Fruit fly (Drosophila melanogaster) whole organism, embryonic: ENCODE results near the gene Gbs-70E.

Experiments used
- Antp ChIP-seq: fragments of 200-800 bp; sonication (Bioruptor generic); optimal IDR thresholded peaks from 3 replicates; lab custom pipeline; 2016; ENCODE audit warnings: missing biosample characterization, missing genetic modification characterization
- Atf6 ChIP-seq: fragments of 200-800 bp; sonication (Bioruptor generic); IDR thresholded peaks from 2 replicates; pipeline ENCODE4 v1.3.6; 2022; ENCODE audit warnings: missing biosample characterization, missing genetic modification characterization
- CG10147 ChIP-seq: fragments of 200-800 bp; sonication (Bioruptor generic); optimal IDR thresholded peaks from 2 replicates; lab custom pipeline; 2019; ENCODE audit warnings: missing biosample characterization, mild to moderate bottlenecking, missing genetic modification characterization, moderate library complexity
- CG11093 ChIP-seq: fragments of 200-800 bp; sonication (Bioruptor generic); IDR thresholded peaks from 3 replicates; pipeline ENCODE4 v1.3.6; 2022; ENCODE audit warnings: missing biosample characterization, missing genetic modification characterization
- CG11696 ChIP-seq: fragments of 200-800 bp; sonication (Bioruptor generic); IDR thresholded peaks from 2 replicates; pipeline ENCODE4 v1.3.6; 2022; ENCODE audit warnings: missing biosample characterization, missing genetic modification characterization
- CG12236 ChIP-seq: fragments of 200-800 bp; sonication (Bioruptor generic); optimal IDR thresholded peaks from 2 replicates; lab custom pipeline; 2016; ENCODE audit warnings: missing biosample characterization, missing genetic modification characterization
- CG12299 ChIP-seq: fragments of 200-800 bp; sonication (Bioruptor generic); optimal IDR thresholded peaks from 2 replicates; lab custom pipeline; 2018; ENCODE audit warnings: missing biosample characterization, mild to moderate bottlenecking, missing genetic modification characterization
- CG13624 ChIP-seq: fragments of 200-800 bp; sonication (Bioruptor generic); optimal IDR thresholded peaks from 2 replicates; lab custom pipeline; 2016; ENCODE audit warnings: missing biosample characterization, missing genetic modification characterization
- CG14441 ChIP-seq: fragments of 200-800 bp; sonication (Bioruptor generic); IDR thresholded peaks from 2 replicates; pipeline ENCODE4 v1.3.6; 2022; ENCODE audit warnings: missing biosample characterization, missing genetic modification characterization
- CG1792 ChIP-seq: fragments of 200-800 bp; sonication (Bioruptor generic); optimal IDR thresholded peaks from 2 replicates; lab custom pipeline; 2016; ENCODE audit warnings: missing biosample characterization, missing genetic modification characterization
- CG18619 ChIP-seq: fragments of 200-800 bp; sonication (Bioruptor generic); optimal IDR thresholded peaks from 3 replicates; lab custom pipeline; 2017; ENCODE audit warnings: missing biosample characterization, mild to moderate bottlenecking, missing genetic modification characterization
- CG30403 ChIP-seq: fragments of 200-800 bp; sonication (Bioruptor generic); optimal IDR thresholded peaks from 3 replicates; lab custom pipeline; 2016; ENCODE audit warnings: missing biosample characterization, missing genetic modification characterization
- CG32767 ChIP-seq: fragments of 200-800 bp; sonication (Bioruptor generic); IDR thresholded peaks from 2 replicates; pipeline ENCODE4 v1.3.6; 2022; ENCODE audit warnings: missing biosample characterization, missing genetic modification characterization
- CG3726 ChIP-seq: fragments of 200-800 bp; sonication (Bioruptor generic); IDR thresholded peaks from 3 replicates; pipeline ENCODE4, ENCODE4 v1.3.6; 2022; ENCODE audit warnings: missing biosample characterization, missing genetic modification characterization
- CG43689 ChIP-seq: fragments of 200-800 bp; sonication (Bioruptor generic); IDR thresholded peaks from 2 replicates; pipeline ENCODE4 v1.3.6; 2022; ENCODE audit warnings: missing biosample characterization, missing genetic modification characterization
- CG7928 ChIP-seq: fragments of 200-800 bp; sonication (Bioruptor generic); optimal IDR thresholded peaks from 2 replicates; lab custom pipeline; 2017; ENCODE audit warnings: missing biosample characterization, mild to moderate bottlenecking, missing genetic modification characterization
- CG8290 ChIP-seq, 3 experiments: fragments of 200-800 bp; sonication (Bioruptor generic); optimal IDR thresholded peaks; 2 replicates each; lab custom pipeline; 2016 to 2019; ENCODE audit warnings: missing biosample characterization in 3 of 3, missing genetic modification characterization in 3 of 3, mild to moderate bottlenecking in 2 of 3, moderate library complexity in 1 of 3
- CG9609 ChIP-seq: fragments of 200-800 bp; sonication (Bioruptor generic); optimal IDR thresholded peaks from 3 replicates; lab custom pipeline; 2016; ENCODE audit warnings: missing biosample characterization, missing genetic modification characterization
- Doc3 ChIP-seq: fragments of 200-800 bp; sonication (Bioruptor generic); IDR thresholded peaks from 3 replicates; pipeline ENCODE4 v1.3.6; 2022; ENCODE audit warnings: missing biosample characterization, missing genetic modification characterization; ENCODE audit not compliant: partially characterized antibody
- Drgx ChIP-seq: fragments of 200-800 bp; sonication (Bioruptor generic); IDR thresholded peaks from 2 replicates; pipeline ENCODE4 v1.3.6; 2022; ENCODE audit warnings: missing biosample characterization, missing genetic modification characterization
- E2f2 ChIP-seq: fragments of 200-800 bp; sonication (Bioruptor generic); IDR thresholded peaks from 2 replicates; pipeline ENCODE4 v1.3.6; 2022; ENCODE audit warnings: missing biosample characterization, missing genetic modification characterization
- Eip74EF ChIP-seq, 2 experiments: fragments of 200-800 bp in 1 of 2; fragments of >200 bp in 1 of 2; sonication (Bioruptor generic) in 1 of 2; optimal IDR thresholded peaks; 2 replicates each; lab custom pipeline; 2017 to 2019; ENCODE audit warnings: missing biosample characterization in 2 of 2, missing genetic modification characterization in 2 of 2, mild to moderate bottlenecking in 1 of 2, moderate library complexity in 1 of 2
- NK7.1 ChIP-seq: fragments of 200-800 bp; sonication (Bioruptor generic); optimal IDR thresholded peaks from 3 replicates; lab custom pipeline; 2016; ENCODE audit warnings: missing biosample characterization, missing genetic modification characterization
- Pdp1 ChIP-seq, 2 experiments: fragments of 200-800 bp; sonication (Bioruptor generic); optimal IDR thresholded peaks; 3 replicates each; lab custom pipeline; 2016; ENCODE audit warnings: missing biosample characterization in 2 of 2, missing genetic modification characterization in 2 of 2, mild to moderate bottlenecking in 1 of 2, moderate library complexity in 1 of 2
- Taf1 ChIP-seq: fragments of 200-800 bp; sonication (Bioruptor generic); IDR thresholded peaks from 2 replicates; pipeline ENCODE4 v1.3.6; 2022; ENCODE audit warnings: missing biosample characterization, missing genetic modification characterization
- bowl ChIP-seq: fragments of 200-800 bp; sonication (Bioruptor generic); IDR thresholded peaks from 2 replicates; pipeline ENCODE4 v1.3.6; 2022; ENCODE audit warnings: missing biosample characterization, missing genetic modification characterization
- br ChIP-seq: fragments of >200 bp; optimal IDR thresholded peaks from 2 replicates; lab custom pipeline; 2017
- cato ChIP-seq: fragments of 200-800 bp; sonication (Bioruptor generic); optimal IDR thresholded peaks from 2 replicates; lab custom pipeline; 2016; ENCODE audit warnings: missing biosample characterization, missing genetic modification characterization, borderline replicate concordance
- ci ChIP-seq: fragments of 200-800 bp; sonication (Bioruptor generic); IDR thresholded peaks from 3 replicates; pipeline ENCODE4 v1.3.6; 2022; ENCODE audit warnings: missing biosample characterization, missing genetic modification characterization
- dpn ChIP-seq, 2 experiments: fragments of 200-800 bp; sonication (Bioruptor generic); optimal IDR thresholded peaks; 3 replicates each; lab custom pipeline; 2016; ENCODE audit warnings: missing biosample characterization in 2 of 2, missing genetic modification characterization in 2 of 2
- dysf ChIP-seq: fragments of 200-800 bp; sonication (Bioruptor generic); IDR thresholded peaks from 3 replicates; pipeline ENCODE4 v1.3.6; 2022; ENCODE audit warnings: missing biosample characterization, missing genetic modification characterization
- ftz-f1 ChIP-seq: fragments of 200-800 bp; sonication (Bioruptor generic); optimal IDR thresholded peaks from 2 replicates; lab custom pipeline; 2016; ENCODE audit warnings: missing biosample characterization, missing genetic modification characterization
- grn ChIP-seq: fragments of 200-800 bp; sonication (Bioruptor generic); optimal IDR thresholded peaks from 3 replicates; lab custom pipeline; 2017; ENCODE audit warnings: missing biosample characterization, missing genetic modification characterization
- hkb ChIP-seq, 2 experiments: fragments of 200-800 bp in 1 of 2; fragments of >200 bp in 1 of 2; sonication (Bioruptor generic) in 1 of 2; IDR thresholded peaks in 1 of 2; optimal IDR thresholded peaks in 1 of 2; 2 replicates each; pipeline versions ENCODE4 v1.3.6 to Lab custom; 2017 to 2022; ENCODE audit warnings: missing biosample characterization in 1 of 2, missing genetic modification characterization in 1 of 2
- inv ChIP-seq: fragments of 200-800 bp; sonication (Bioruptor generic); IDR thresholded peaks from 2 replicates; pipeline ENCODE4 v1.3.6; 2022; ENCODE audit warnings: missing biosample characterization, missing genetic modification characterization; ENCODE audit not compliant: partially characterized antibody
- jumu ChIP-seq: fragments of 200-800 bp; sonication (Bioruptor generic); optimal IDR thresholded peaks from 3 replicates; lab custom pipeline; 2016; ENCODE audit warnings: missing biosample characterization, missing genetic modification characterization
- kni ChIP-seq: fragments of 200-800 bp; sonication (Bioruptor generic); optimal IDR thresholded peaks from 3 replicates; lab custom pipeline; 2017; ENCODE audit warnings: mild to moderate bottlenecking, missing biosample characterization, missing genetic modification reagents, missing genetic modification characterization
- lmd ChIP-seq: fragments of 200-800 bp; sonication (Bioruptor generic); IDR thresholded peaks from 2 replicates; pipeline ENCODE4 v1.3.6; 2022; ENCODE audit warnings: missing biosample characterization, missing genetic modification characterization
- lov ChIP-seq, 2 experiments: fragments of 200-800 bp in 1 of 2; fragments of >200 bp in 1 of 2; sonication (Bioruptor generic) in 1 of 2; IDR thresholded peaks in 1 of 2; optimal IDR thresholded peaks in 1 of 2; 2 replicates in 1 of 2; 3 replicates in 1 of 2; pipeline versions ENCODE4 v1.3.6 to Lab custom; 2017 to 2022; ENCODE audit warnings: missing biosample characterization in 1 of 2, missing genetic modification characterization in 1 of 2
- otp ChIP-seq: fragments of 200-800 bp; sonication (Bioruptor generic); IDR thresholded peaks from 3 replicates; pipeline ENCODE4, ENCODE4 v1.3.6; 2022; ENCODE audit warnings: missing biosample characterization, missing genetic modification characterization
- pros ChIP-seq: fragments of 200-800 bp; sonication (Bioruptor generic); optimal IDR thresholded peaks from 3 replicates; lab custom pipeline; 2019; ENCODE audit warnings: missing biosample characterization, mild to moderate bottlenecking, missing genetic modification characterization, moderate library complexity
- ro ChIP-seq: fragments of 200-800 bp; sonication (Bioruptor generic); IDR thresholded peaks from 2 replicates; pipeline ENCODE4 v1.3.6; 2022; ENCODE audit warnings: missing biosample characterization, missing genetic modification characterization
- row ChIP-seq: fragments of 200-800 bp; sonication (Bioruptor generic); IDR thresholded peaks from 3 replicates; pipeline ENCODE4 v1.3.6; 2022; ENCODE audit warnings: missing biosample characterization, missing genetic modification characterization
- run ChIP-seq: fragments of 200-800 bp; sonication (Bioruptor generic); optimal IDR thresholded peaks from 3 replicates; lab custom pipeline; 2018; ENCODE audit warnings: missing biosample characterization, mild to moderate bottlenecking, missing genetic modification characterization
- sd ChIP-seq: fragments of 200-800 bp; sonication (Bioruptor generic); optimal IDR thresholded peaks from 3 replicates; lab custom pipeline; 2018; ENCODE audit warnings: missing biosample characterization, mild to moderate bottlenecking, missing genetic modification characterization, moderate library complexity
- tap ChIP-seq: fragments of 200-800 bp; optimal IDR thresholded peaks from 3 replicates; lab custom pipeline; 2019; ENCODE audit warnings: missing biosample characterization, mild to moderate bottlenecking, missing genetic modification characterization, moderate library complexity
- tna ChIP-seq: fragments of 200-800 bp; sonication (Bioruptor generic); IDR thresholded peaks from 2 replicates; pipeline ENCODE4 v1.3.6; 2022; ENCODE audit warnings: missing biosample characterization, missing genetic modification characterization; ENCODE audit not compliant: partially characterized antibody
- vnd ChIP-seq: fragments of 200-800 bp; sonication (Bioruptor generic); IDR thresholded peaks from 3 replicates; pipeline ENCODE4 v1.3.6; 2022; ENCODE audit warnings: missing biosample characterization, missing genetic modification characterization; ENCODE audit not compliant: partially characterized antibody

Gene Gbs-70E

dm6 chr3L:14556177-14556576 is 5.4 kb upstream of the Gbs-70E start (continued):
- TF ChIP-seq pros (GFP tag; lab: Kevin White, UChicago), result no peak
- no peak for TF ChIP-seq jumu
- no peak for TF ChIP-seq row (GFP tag; lab: Robert Waterston, UW)
- TF ChIP-seq CG43689 (GFP tag; lab: Robert Waterston, UW), result no peak
- no peak for TF ChIP-seq br (lab: Kevin White, UChicago)

- TF ChIP-seq CG30403 (GFP tag; lab: Kevin White, UChicago) (no peak), vnd (GFP tag; lab: Robert Waterston, UW) (no peak), CG12236 (no peak), cato (GFP tag; lab: Kevin White, UChicago) (no peak), Taf1 (GFP tag; lab: Robert Waterston, UW) (no peak), E2f2 (GFP tag; lab: Robert Waterston, UW) (no peak), bowl (GFP tag; lab: Robert Waterston, UW) (no peak), hkb (optimal IDR thresholded peaks at IDR 0.05; lab: Kevin White, UChicago) (no peak), hkb (GFP tag; IDR thresholded peaks at IDR 0.05; lab: Robert Waterston, UW) (peak; percentile 58), Eip74EF (GFP tag; optimal IDR thresholded peaks at IDR 0.05; lab: Kevin White, UChicago) (peak in 1 of 2 experiments; percentile 13), CG3726 (GFP tag; lab: Robert Waterston, UW) (no peak), run (tag; lab: Kevin White, UChicago) (no peak), Pdp1 (GFP tag; optimal IDR thresholded peaks at IDR 0.05; lab: Kevin White, UChicago) (peak in 1 of 2 experiments; percentile 65), ci (GFP tag; lab: Robert Waterston, UW) (no peak; the same call in 2 of the 3 replicates), CG13624 (GFP tag; lab: Kevin White, UChicago) (no peak), ro (GFP tag; lab: Robert Waterston, UW) (no peak), CG11093 (GFP tag; lab: Robert Waterston, UW) (no peak), otp (GFP tag; lab: Robert Waterston, UW) (peak; percentile 71; the same call in 2 of the 3 replicates), NK7.1 (peak; percentile 19), CG12299 (no peak), CG7928 (GFP tag; lab: Kevin White, UChicago) (no peak), CG14441 (GFP tag; lab: Robert Waterston, UW) (peak; percentile 5; the same call in 1 of the 2 replicates), Doc3 (GFP tag; lab: Robert Waterston, UW) (no peak), CG11696 (GFP tag; lab: Robert Waterston, UW) (no peak), inv (GFP tag; lab: Robert Waterston, UW) (no peak), dysf (GFP tag; lab: Robert Waterston, UW) (no peak), CG1792 (GFP tag; lab: Kevin White, UChicago) (no peak), kni (GFP tag; lab: Kevin White, UChicago) (peak; percentile 88), Atf6 (GFP tag; lab: Robert Waterston, UW) (no peak), Drgx (GFP tag; lab: Robert Waterston, UW) (no peak), lmd (GFP tag; lab: Robert Waterston, UW) (no peak), dpn (GFP tag; optimal IDR thresholded peaks at IDR 0.05; lab: Kevin White, UChicago) (no peak), tap (peak; percentile 2), CG8290 (GFP tag; optimal IDR thresholded peaks at IDR 0.05; lab: Kevin White, UChicago) (peak; percentile 20), CG8290 (tag; optimal IDR thresholded peaks at IDR 0.05; lab: Kevin White, UChicago) (peak in 1 of 2 experiments; percentile 50), tna (GFP tag; lab: Robert Waterston, UW) (no peak), CG10147 (GFP tag; lab: Kevin White, UChicago) (peak; percentile 6), Antp (GFP tag; lab: Kevin White, UChicago) (no peak), CG9609 (GFP tag; lab: Kevin White, UChicago) (no peak), grn (peak; percentile 85), sd (tag; lab: Kevin White, UChicago) (peak; percentile 58), lov (optimal IDR thresholded peaks at IDR 0.05; lab: Kevin White, UChicago) (no peak), lov (GFP tag; IDR thresholded peaks at IDR 0.05; lab: Robert Waterston, UW) (no peak), CG18619 (GFP tag; lab: Kevin White, UChicago) (peak; percentile 24), ftz-f1 (GFP tag; lab: Kevin White, UChicago) (peak; percentile 23), CG32767 (no peak)
Observed at dm6 chr3L:14555052-14555451, 4.3 kb upstream of the Gbs-70E start.
